Fruit fly (Drosophila melanogaster) whole organism, embryonic: Measurements from ENCODE around the gene CG33298.
A peak's percentile ranks its signal among the peaks of the same experiment; 100 is the strongest.

Source experiments
- Atf3 ChIP-seq: fragments of 200-800 bp; sonication (Bioruptor generic); optimal IDR thresholded peaks from 3 replicates; lab custom pipeline; 2016; ENCODE audit warnings: missing biosample characterization, missing genetic modification characterization
- B-H1 ChIP-seq: fragments of 200-800 bp; sonication (Bioruptor generic); IDR thresholded peaks from 3 replicates; pipeline ENCODE4 v1.3.6; 2022; ENCODE audit warnings: missing biosample characterization, missing genetic modification characterization
- CG10543 ChIP-seq: fragments of 200-800 bp; sonication (Bioruptor generic); optimal IDR thresholded peaks from 3 replicates; lab custom pipeline; 2017; ENCODE audit warnings: missing biosample characterization, mild to moderate bottlenecking, missing genetic modification characterization, moderate library complexity
- CG11093 ChIP-seq: fragments of 200-800 bp; sonication (Bioruptor generic); IDR thresholded peaks from 3 replicates; pipeline ENCODE4 v1.3.6; 2022; ENCODE audit warnings: missing biosample characterization, missing genetic modification characterization
- CG11456 ChIP-seq: fragments of 200-800 bp; sonication (Bioruptor generic); IDR thresholded peaks from 3 replicates; pipeline ENCODE4 v1.3.6; 2022; ENCODE audit warnings: missing biosample characterization, missing genetic modification characterization
- CG12942 ChIP-seq: fragments of 200-800 bp; sonication (Bioruptor generic); optimal IDR thresholded peaks from 3 replicates; lab custom pipeline; 2016; ENCODE audit warnings: missing biosample characterization, missing genetic modification characterization
- CG14014 ChIP-seq: fragments of 200-800 bp; sonication (Bioruptor generic); IDR thresholded peaks from 2 replicates; pipeline ENCODE4 v1.3.6; 2022; ENCODE audit warnings: missing biosample characterization, missing genetic modification characterization
- CG14667 ChIP-seq: fragments of 200-800 bp; sonication (Bioruptor generic); IDR thresholded peaks from 2 replicates; pipeline ENCODE4 v1.3.6; 2022; ENCODE audit warnings: missing biosample characterization, missing genetic modification characterization
- CG15514 ChIP-seq: fragments of 200-800 bp; sonication (Bioruptor generic); optimal IDR thresholded peaks from 3 replicates; lab custom pipeline; 2017; ENCODE audit warnings: missing biosample characterization, missing genetic modification characterization, mild to moderate bottlenecking, moderate library complexity, missing genetic modification reagents
- CG17186 ChIP-seq: fragments of 200-800 bp; sonication (Bioruptor generic); optimal IDR thresholded peaks from 3 replicates; lab custom pipeline; 2017; ENCODE audit warnings: missing biosample characterization, missing genetic modification reagents, missing genetic modification characterization
- CG17359 ChIP-seq: fragments of 200-800 bp; sonication (Bioruptor generic); optimal IDR thresholded peaks from 3 replicates; lab custom pipeline; 2018; ENCODE audit warnings: missing biosample characterization, mild to moderate bottlenecking, missing genetic modification characterization, moderate library complexity
- CG17912 ChIP-seq: fragments of 200-800 bp; sonication (Bioruptor generic); optimal IDR thresholded peaks from 2 replicates; lab custom pipeline; 2018; ENCODE audit warnings: missing biosample characterization, mild to moderate bottlenecking, missing genetic modification characterization
- CG32532 ChIP-seq: fragments of 200-800 bp; sonication (Bioruptor generic); IDR thresholded peaks from 2 replicates; pipeline ENCODE4 v1.3.6; 2022; ENCODE audit warnings: missing biosample characterization, missing genetic modification characterization
- CG3281 ChIP-seq: fragments of 200-800 bp; sonication (Bioruptor generic); optimal IDR thresholded peaks from 3 replicates; lab custom pipeline; 2017; ENCODE audit warnings: missing biosample characterization, mild to moderate bottlenecking, missing genetic modification characterization
- CG34376 ChIP-seq: fragments of 200-800 bp; sonication (Bioruptor generic); optimal IDR thresholded peaks from 2 replicates; lab custom pipeline; 2018; ENCODE audit warnings: missing biosample characterization, mild to moderate bottlenecking, missing genetic modification characterization
- CG4820 ChIP-seq: fragments of 200-800 bp; sonication (Bioruptor generic); optimal IDR thresholded peaks from 3 replicates; lab custom pipeline; 2016; ENCODE audit warnings: missing biosample characterization, missing genetic modification characterization
- CG6175 ChIP-seq: fragments of 200-800 bp; sonication (Bioruptor generic); IDR thresholded peaks from 3 replicates; pipeline ENCODE4 v1.3.6; 2022; ENCODE audit warnings: missing biosample characterization, missing genetic modification characterization
- CG6854 ChIP-seq: fragments of 200-800 bp; sonication (Bioruptor generic); optimal IDR thresholded peaks from 3 replicates; lab custom pipeline; 2017; ENCODE audit warnings: missing biosample characterization, mild to moderate bottlenecking, missing genetic modification characterization
- CG7928 ChIP-seq: fragments of 200-800 bp; sonication (Bioruptor generic); optimal IDR thresholded peaks from 2 replicates; lab custom pipeline; 2017; ENCODE audit warnings: missing biosample characterization, mild to moderate bottlenecking, missing genetic modification characterization
- Camta ChIP-seq: fragments of 200-800 bp; sonication (Bioruptor generic); optimal IDR thresholded peaks from 2 replicates; lab custom pipeline; 2016; ENCODE audit warnings: missing biosample characterization, missing genetic modification characterization
- Dad ChIP-seq: fragments of 200-800 bp; sonication (Bioruptor generic); optimal IDR thresholded peaks from 3 replicates; lab custom pipeline; 2016; ENCODE audit warnings: missing biosample characterization, missing genetic modification characterization
- Dip3 ChIP-seq: fragments of 200-800 bp; sonication (Bioruptor generic); optimal IDR thresholded peaks from 3 replicates; lab custom pipeline; 2016; ENCODE audit warnings: missing biosample characterization, missing genetic modification characterization
- H15 ChIP-seq: fragments of 200-800 bp; sonication (Bioruptor generic); IDR thresholded peaks from 3 replicates; pipeline ENCODE4 v1.3.6; 2022; ENCODE audit warnings: missing biosample characterization, missing genetic modification characterization
- Jarid2 ChIP-seq: fragments of 200-800 bp; sonication (Bioruptor generic); optimal IDR thresholded peaks from 3 replicates; lab custom pipeline; 2017; ENCODE audit warnings: mild to moderate bottlenecking, missing biosample characterization, missing genetic modification reagents, missing genetic modification characterization
- Nf-YB ChIP-seq: fragments of 200-800 bp; sonication (Bioruptor generic); optimal IDR thresholded peaks from 3 replicates; lab custom pipeline; 2019; ENCODE audit warnings: missing biosample characterization, mild to moderate bottlenecking, missing genetic modification characterization, moderate library complexity
- Oli ChIP-seq: fragments of 200-800 bp; sonication (Bioruptor generic); optimal IDR thresholded peaks from 2 replicates; lab custom pipeline; 2018; ENCODE audit warnings: missing biosample characterization, mild to moderate bottlenecking, missing genetic modification characterization, moderate library complexity
- Pdp1 ChIP-seq, 2 experiments: fragments of 200-800 bp; sonication (Bioruptor generic); optimal IDR thresholded peaks; 3 replicates each; lab custom pipeline; 2016; ENCODE audit warnings: missing biosample characterization in 2 of 2, missing genetic modification characterization in 2 of 2, mild to moderate bottlenecking in 1 of 2, moderate library complexity in 1 of 2
- Sry-β ChIP-seq: fragments of 200-800 bp; sonication (Bioruptor generic); optimal IDR thresholded peaks from 2 replicates; lab custom pipeline; 2018; ENCODE audit warnings: missing biosample characterization, mild to moderate bottlenecking, missing genetic modification characterization, moderate library complexity
- bowl ChIP-seq: fragments of 200-800 bp; sonication (Bioruptor generic); IDR thresholded peaks from 2 replicates; pipeline ENCODE4 v1.3.6; 2022; ENCODE audit warnings: missing biosample characterization, missing genetic modification characterization
- cad ChIP-seq: fragments of >200 bp; optimal IDR thresholded peaks from 2 replicates; lab custom pipeline; 2017; ENCODE audit warnings: missing biosample characterization, missing genetic modification characterization
- cas ChIP-seq: fragments of 200-800 bp; sonication (Bioruptor generic); IDR thresholded peaks from 2 replicates; pipeline ENCODE4 v1.3.6; 2022; ENCODE audit warnings: missing biosample characterization, missing genetic modification characterization
- chinmo ChIP-seq: fragments of 200-800 bp; sonication (Bioruptor generic); IDR thresholded peaks from 4 replicates; pipeline ENCODE4 v1.3.6; 2022; ENCODE audit warnings: missing biosample characterization, missing genetic modification characterization; ENCODE audit not compliant: partially characterized antibody
- chm ChIP-seq: fragments of 200-800 bp; sonication (Bioruptor generic); IDR thresholded peaks from 2 replicates; pipeline ENCODE4 v1.3.6; 2022; ENCODE audit warnings: missing biosample characterization, missing genetic modification characterization
- dmrt11E ChIP-seq: fragments of 200-800 bp; sonication (Bioruptor generic); optimal IDR thresholded peaks from 3 replicates; lab custom pipeline; 2018; ENCODE audit warnings: missing biosample characterization, mild to moderate bottlenecking, missing genetic modification characterization, moderate library complexity
- en ChIP-seq: fragments of 200-800 bp; sonication (Bioruptor generic); optimal IDR thresholded peaks from 2 replicates; lab custom pipeline; 2016; ENCODE audit warnings: missing biosample characterization, missing genetic modification characterization
- eyg ChIP-seq: fragments of 200-800 bp; sonication (Bioruptor generic); optimal IDR thresholded peaks from 3 replicates; lab custom pipeline; 2016; ENCODE audit warnings: missing biosample characterization, missing genetic modification characterization
- gcm2 ChIP-seq: fragments of 200-800 bp; sonication (Bioruptor generic); optimal IDR thresholded peaks from 2 replicates; lab custom pipeline; 2016; ENCODE audit warnings: missing biosample characterization, missing genetic modification characterization
- mam ChIP-seq: fragments of 200-800 bp; sonication (Bioruptor generic); optimal IDR thresholded peaks from 3 replicates; lab custom pipeline; 2016; ENCODE audit warnings: missing biosample characterization, missing genetic modification characterization
- pan ChIP-seq, 4 experiments: fragments of >200 bp in 3 of 4; fragments of 200-800 bp in 1 of 4; sonication (Bioruptor generic) in 1 of 4; optimal IDR thresholded peaks in 3 of 4; IDR thresholded peaks in 1 of 4; 2 replicates each; pipeline versions ENCODE4 v1.3.6 to Lab custom; 2017 to 2022; ENCODE audit warnings: missing biosample characterization in 2 of 4, missing genetic modification characterization in 2 of 4, mixed read lengths in 1 of 4
- rib ChIP-seq: fragments of 200-800 bp; sonication (Bioruptor generic); IDR thresholded peaks from 2 replicates; pipeline ENCODE4 v1.3.6; 2022; ENCODE audit warnings: missing biosample characterization, missing genetic modification characterization
- ro ChIP-seq: fragments of 200-800 bp; sonication (Bioruptor generic); IDR thresholded peaks from 2 replicates; pipeline ENCODE4 v1.3.6; 2022; ENCODE audit warnings: missing biosample characterization, missing genetic modification characterization
- run ChIP-seq: fragments of 200-800 bp; sonication (Bioruptor generic); optimal IDR thresholded peaks from 3 replicates; lab custom pipeline; 2018; ENCODE audit warnings: missing biosample characterization, mild to moderate bottlenecking, missing genetic modification characterization
- scrt ChIP-seq: fragments of 200-800 bp; sonication (Bioruptor generic); optimal IDR thresholded peaks from 2 replicates; lab custom pipeline; 2018; ENCODE audit warnings: missing biosample characterization, mild to moderate bottlenecking, missing genetic modification characterization, moderate library complexity
- seq ChIP-seq: fragments of 200-800 bp; sonication (Bioruptor generic); IDR thresholded peaks from 2 replicates; pipeline ENCODE4 v1.3.6; 2022; ENCODE audit warnings: missing biosample characterization, missing genetic modification characterization
- sug ChIP-seq: fragments of 200-800 bp; optimal IDR thresholded peaks from 2 replicates; lab custom pipeline; 2019; ENCODE audit warnings: missing biosample characterization, mild to moderate bottlenecking, missing genetic modification characterization, moderate library complexity
- ttk ChIP-seq: fragments of 200-800 bp; sonication (Bioruptor generic); IDR thresholded peaks from 2 replicates; pipeline ENCODE4 v2.1.2; 2022; ENCODE audit warnings: missing biosample characterization, missing genetic modification characterization
- unc-4 ChIP-seq: fragments of 200-800 bp; sonication (Bioruptor generic); IDR thresholded peaks from 2 replicates; pipeline ENCODE4 v1.3.6; 2022; ENCODE audit warnings: missing biosample characterization, missing genetic modification characterization; ENCODE audit not compliant: partially characterized antibody
- zf30C ChIP-seq: fragments of 200-800 bp; sonication (Bioruptor generic); optimal IDR thresholded peaks from 3 replicates; lab custom pipeline; 2018; ENCODE audit warnings: missing biosample characterization, mild to moderate bottlenecking, missing genetic modification characterization

Gene CG33298

dm6 chr2L:9498185-9498984, 3.1 kb downstream of the CG33298 start (continued):
- TF ChIP-seq CG17912 (GFP tag; lab: Kevin White, UChicago), result no peak
- peak; percentile 56 for TF ChIP-seq en (GFP tag; lab: Kevin White, UChicago)
- peak; percentile 56; the same call in 1 of the 3 replicates for TF ChIP-seq H15 (GFP tag; lab: Robert Waterston, UW)
- peak; percentile 45 for TF ChIP-seq dmrt11E
- peak; percentile 20 for TF ChIP-seq scrt
- TF ChIP-seq zf30C (GFP tag; lab: Kevin White, UChicago), result no peak
- TF ChIP-seq Atf3, result no peak
- peak; percentile 89 for TF ChIP-seq CG4820 (GFP tag; lab: Kevin White, UChicago)
- TF ChIP-seq CG17359 (tag; lab: Kevin White, UChicago), result peak; percentile 78
- TF ChIP-seq mam (GFP tag; lab: Kevin White, UChicago), result peak; percentile 74
- peak; percentile 23 for TF ChIP-seq CG15514 (GFP tag; lab: Kevin White, UChicago)
- peak; percentile 64 for TF ChIP-seq CG32532 (GFP tag; lab: Robert Waterston, UW)
- TF ChIP-seq B-H1 (GFP tag; lab: Robert Waterston, UW), result peak; percentile 59; the same call in 2 of the 3 replicates
- TF ChIP-seq Pdp1 (GFP tag; optimal IDR thresholded peaks at IDR 0.05; lab: Kevin White, UChicago), result peak; percentile 45 to 62
- TF ChIP-seq Sry-β (GFP tag; lab: Kevin White, UChicago), result no peak
- peak; percentile 80 for TF ChIP-seq Camta
- 0 out of 4 replicates have a peak, but pooled peaks have one; percentile 43 for TF ChIP-seq chinmo (GFP tag; lab: Robert Waterston, UW)
- TF ChIP-seq unc-4 (GFP tag; lab: Robert Waterston, UW), result no peak
- TF ChIP-seq CG14014 (GFP tag; lab: Robert Waterston, UW), result peak; percentile 52; the same call in 1 of the 2 replicates
- peak; percentile 89 for TF ChIP-seq sug
- no peak for TF ChIP-seq pan (optimal IDR thresholded peaks at IDR 0.05; lab: Kevin White, UChicago)
- TF ChIP-seq pan (GFP tag; optimal IDR thresholded peaks at IDR 0.05 in 1 of 2, IDR thresholded peaks at IDR 0.05 in 1 of 2), result peak in 1 of 2 experiments; percentile 79
- peak; percentile 15; the same call in 1 of the 3 replicates for TF ChIP-seq CG6175 (GFP tag; lab: Robert Waterston, UW)
- no peak for TF ChIP-seq CG7928 (GFP tag; lab: Kevin White, UChicago)
- peak; percentile 27 for TF ChIP-seq CG12942 (GFP tag; lab: Kevin White, UChicago)
- TF ChIP-seq CG11093 (GFP tag; lab: Robert Waterston, UW), result peak; percentile 46; the same call in 1 of the 3 replicates
- TF ChIP-seq ttk, result peak; percentile 49; the same call in 1 of the 2 replicates
- peak; percentile 24; the same call in 1 of the 2 replicates for TF ChIP-seq ro (GFP tag; lab: Robert Waterston, UW)
- TF ChIP-seq run (tag; lab: Kevin White, UChicago), result peak; percentile 37
- TF ChIP-seq cad (GFP tag; lab: Kevin White, UChicago), result no peak
- peak; percentile 38 for TF ChIP-seq Dad (GFP tag; lab: Kevin White, UChicago)
- peak; percentile 58; the same call in 1 of the 3 replicates for TF ChIP-seq CG11456 (GFP tag; lab: Robert Waterston, UW)
- peak; percentile 95 for TF ChIP-seq CG34376 (GFP tag; lab: Kevin White, UChicago)
- TF ChIP-seq CG14667, result 0 out of 2 replicates have a peak, but pooled peaks have one; percentile 9
- no peak for TF ChIP-seq chm (GFP tag; lab: Robert Waterston, UW)
- peak; percentile 27 for TF ChIP-seq Nf-YB (GFP tag; lab: Kevin White, UChicago)
- no peak for TF ChIP-seq cas (GFP tag; lab: Robert Waterston, UW)
- peak; percentile 44 for TF ChIP-seq CG10543 (GFP tag; lab: Kevin White, UChicago)
- 0 out of 2 replicates have a peak, but pooled peaks have one; percentile 40 for TF ChIP-seq seq (GFP tag; lab: Robert Waterston, UW)
- TF ChIP-seq eyg (GFP tag; lab: Kevin White, UChicago), result peak; percentile 33
- peak; percentile 27 for TF ChIP-seq gcm2 (GFP tag; lab: Kevin White, UChicago)
- no peak for TF ChIP-seq CG17186 (GFP tag; lab: Kevin White, UChicago)
- peak; percentile 56 for TF ChIP-seq Oli (tag; lab: Kevin White, UChicago)
- peak; percentile 72 for TF ChIP-seq Dip3 (GFP tag; lab: Kevin White, UChicago)
- peak; percentile 24 for TF ChIP-seq Jarid2 (GFP tag; lab: Kevin White, UChicago)
- peak; percentile 46 for TF ChIP-seq rib (GFP tag; lab: Robert Waterston, UW)
- TF ChIP-seq CG3281, result peak; percentile 74
- no peak for TF ChIP-seq bowl
- no peak for TF ChIP-seq CG6854 (GFP tag; lab: Kevin White, UChicago)
